Fruit fly (Drosophila melanogaster) S2 (cell line): ENCODE measurements around the gene fmt.

Experiments
- CG8478 ChIP-seq: fragments of >200 bp; optimal IDR thresholded peaks from 2 replicates; lab custom pipeline; 2018
- CTCF ChIP-seq, 2 experiments: fragments of >200 bp; optimal IDR thresholded peaks; 2 replicates each; lab custom pipeline; 2018

Gene fmt

DNA sequence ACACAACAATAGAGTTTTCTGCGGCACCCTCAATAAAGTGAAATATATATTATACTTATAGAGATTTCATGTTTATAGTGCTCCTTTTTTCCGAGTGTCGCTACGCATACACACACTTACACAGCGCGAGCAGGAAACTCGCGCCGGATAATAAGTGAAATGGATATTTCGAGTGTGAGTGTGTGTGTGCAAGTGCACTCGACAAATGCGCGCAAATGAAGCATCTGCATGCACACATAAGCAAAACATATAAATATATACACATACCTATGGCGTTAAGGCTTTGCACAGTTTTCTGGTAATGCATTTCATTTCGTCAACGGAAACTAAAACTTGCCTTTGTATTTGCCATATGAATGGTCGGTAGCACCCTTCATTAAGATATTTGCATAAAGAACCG is 58.2 kb downstream of the fmt start:
- TF ChIP-seq CTCF (optimal IDR thresholded peaks at IDR 0.05; lab: Kevin White, UChicago) (no peak), CG8478 (lab: Kevin White, UChicago) (no peak)
